Fruit fly (Drosophila melanogaster) whole organism, embryonic: ENCODE results near the gene CG34293.

Experiments
- Bgb ChIP-seq: fragments of 200-800 bp; sonication (Bioruptor generic); IDR thresholded peaks from 2 replicates; pipeline ENCODE4 v1.3.6; 2022; ENCODE audit warnings: missing biosample characterization, missing genetic modification characterization; ENCODE audit not compliant: partially characterized antibody
- BtbVII ChIP-seq: fragments of 200-800 bp; sonication (Bioruptor generic); optimal IDR thresholded peaks from 3 replicates; lab custom pipeline; 2017; ENCODE audit warnings: missing biosample characterization, mild to moderate bottlenecking, missing genetic modification characterization
- C15 ChIP-seq: fragments of 200-800 bp; sonication (Bioruptor generic); IDR thresholded peaks from 3 replicates; pipeline ENCODE4 v1.3.6; 2022; ENCODE audit warnings: missing biosample characterization, missing genetic modification characterization
- CG10321 ChIP-seq: fragments of 200-800 bp; sonication (Bioruptor generic); IDR thresholded peaks from 2 replicates; pipeline ENCODE4 v1.3.6; 2022; ENCODE audit warnings: missing biosample characterization, missing genetic modification characterization
- CG11695 ChIP-seq: fragments of 200-800 bp; sonication (Bioruptor generic); IDR thresholded peaks from 3 replicates; pipeline ENCODE4 v1.3.6; 2022; ENCODE audit warnings: missing biosample characterization, missing genetic modification characterization
- CG12071 ChIP-seq: fragments of 200-800 bp; sonication (Bioruptor generic); optimal IDR thresholded peaks from 3 replicates; lab custom pipeline; 2018; ENCODE audit warnings: missing biosample characterization, mild to moderate bottlenecking, missing genetic modification characterization
- CG12155 ChIP-seq: fragments of 200-800 bp; sonication (Bioruptor generic); optimal IDR thresholded peaks from 3 replicates; lab custom pipeline; 2016; ENCODE audit warnings: missing biosample characterization, missing genetic modification characterization
- CG12659 ChIP-seq: fragments of 200-800 bp; sonication (Bioruptor generic); optimal IDR thresholded peaks from 3 replicates; lab custom pipeline; 2017; ENCODE audit warnings: mild to moderate bottlenecking, missing biosample characterization, missing genetic modification reagents, missing genetic modification characterization
- CG12942 ChIP-seq: fragments of 200-800 bp; sonication (Bioruptor generic); optimal IDR thresholded peaks from 3 replicates; lab custom pipeline; 2016; ENCODE audit warnings: missing biosample characterization, missing genetic modification characterization
- CG14050 ChIP-seq: fragments of 200-800 bp; sonication (Bioruptor generic); IDR thresholded peaks from 3 replicates; pipeline ENCODE4 v1.3.6; 2022; ENCODE audit warnings: missing biosample characterization, missing genetic modification characterization
- CG15696 ChIP-seq: fragments of 200-800 bp; sonication (Bioruptor generic); optimal IDR thresholded peaks from 2 replicates; lab custom pipeline; 2019; ENCODE audit warnings: missing biosample characterization, mild to moderate bottlenecking, missing genetic modification characterization, moderate library complexity
- CG31441 ChIP-seq: fragments of 200-800 bp; sonication (Bioruptor generic); IDR thresholded peaks from 2 replicates; pipeline ENCODE4 v1.3.6; 2022; ENCODE audit warnings: missing biosample characterization, missing genetic modification characterization
- CG33557 ChIP-seq: fragments of 200-800 bp; sonication (Bioruptor generic); optimal IDR thresholded peaks from 2 replicates; lab custom pipeline; 2019; ENCODE audit warnings: missing biosample characterization, mild to moderate bottlenecking, missing genetic modification characterization, moderate library complexity
- CG34422 ChIP-seq: fragments of 200-800 bp; sonication (Bioruptor generic); IDR thresholded peaks from 3 replicates; pipeline ENCODE4 v1.3.6; 2022; ENCODE audit warnings: missing biosample characterization, missing genetic modification characterization
- CG3847 ChIP-seq: fragments of 200-800 bp; sonication (Bioruptor generic); IDR thresholded peaks from 2 replicates; pipeline ENCODE4 v1.3.6; 2022; ENCODE audit warnings: missing biosample characterization, missing genetic modification characterization
- CG4854 ChIP-seq: fragments of 200-800 bp; sonication (Bioruptor generic); optimal IDR thresholded peaks from 2 replicates; lab custom pipeline; 2016; ENCODE audit warnings: missing biosample characterization, missing genetic modification characterization, inconsistent platforms
- CG6791 ChIP-seq: fragments of 200-800 bp; sonication (Bioruptor generic); IDR thresholded peaks from 3 replicates; pipeline ENCODE4 v1.3.6; 2022; ENCODE audit warnings: missing biosample characterization, missing genetic modification characterization; ENCODE audit not compliant: partially characterized antibody
- CG7928 ChIP-seq: fragments of 200-800 bp; sonication (Bioruptor generic); optimal IDR thresholded peaks from 2 replicates; lab custom pipeline; 2017; ENCODE audit warnings: missing biosample characterization, mild to moderate bottlenecking, missing genetic modification characterization
- CG9932 ChIP-seq: fragments of 200-800 bp; sonication (Bioruptor generic); IDR thresholded peaks from 2 replicates; pipeline ENCODE4 v1.3.6; 2022; ENCODE audit warnings: missing biosample characterization, missing genetic modification characterization
- D19A ChIP-seq: fragments of 200-800 bp; optimal IDR thresholded peaks from 3 replicates; lab custom pipeline; 2019; ENCODE audit warnings: missing biosample characterization, mild to moderate bottlenecking, missing genetic modification characterization, moderate library complexity
- Dfd ChIP-seq, 2 experiments: fragments of >200 bp; optimal IDR thresholded peaks; 2 replicates each; lab custom pipeline; 2017; ENCODE audit warnings: missing biosample characterization in 2 of 2, missing genetic modification characterization in 2 of 2
- E2f2 ChIP-seq: fragments of 200-800 bp; sonication (Bioruptor generic); IDR thresholded peaks from 2 replicates; pipeline ENCODE4 v1.3.6; 2022; ENCODE audit warnings: missing biosample characterization, missing genetic modification characterization
- ERR ChIP-seq: fragments of 200-800 bp; sonication (Bioruptor generic); optimal IDR thresholded peaks from 2 replicates; lab custom pipeline; 2016; ENCODE audit warnings: missing biosample characterization, missing genetic modification characterization
- Ets65A ChIP-seq: fragments of 200-800 bp; sonication (Bioruptor generic); peaks from one replicate; lab custom pipeline; 2016; ENCODE audit warnings: missing biosample characterization, missing genetic modification characterization
- Hmr ChIP-seq: fragments of 200-800 bp; sonication (Bioruptor generic); optimal IDR thresholded peaks from 3 replicates; lab custom pipeline; 2017; ENCODE audit warnings: mild to moderate bottlenecking, missing biosample characterization, missing genetic modification reagents, missing genetic modification characterization
- Hr3 ChIP-seq: fragments of 200-800 bp; sonication (Bioruptor generic); optimal IDR thresholded peaks from 3 replicates; lab custom pipeline; 2016; ENCODE audit warnings: missing biosample characterization, missing genetic modification characterization
- Myb ChIP-seq: fragments of 200-800 bp; sonication (Bioruptor generic); optimal IDR thresholded peaks from 2 replicates; lab custom pipeline; 2016; ENCODE audit warnings: missing biosample characterization, missing genetic modification characterization
- Sin3A ChIP-seq: fragments of >200 bp; optimal IDR thresholded peaks from 2 replicates; lab custom pipeline; 2018
- abd-A ChIP-seq: fragments of 200-800 bp; sonication (Bioruptor generic); optimal IDR thresholded peaks from 3 replicates; lab custom pipeline; 2019; ENCODE audit warnings: missing biosample characterization, mild to moderate bottlenecking, missing genetic modification characterization, moderate library complexity
- bigmax ChIP-seq: fragments of 200-800 bp; sonication (Bioruptor generic); optimal IDR thresholded peaks from 2 replicates; lab custom pipeline; 2018; ENCODE audit warnings: missing biosample characterization, mild to moderate bottlenecking, missing genetic modification characterization
- chif ChIP-seq, 2 experiments: fragments of 200-800 bp; sonication (Bioruptor generic); optimal IDR thresholded peaks; 3 replicates each; lab custom pipeline; 2016; ENCODE audit warnings: missing biosample characterization in 2 of 2, missing genetic modification characterization in 2 of 2
- chn ChIP-seq: fragments of 200-800 bp; sonication (Bioruptor generic); optimal IDR thresholded peaks from 2 replicates; lab custom pipeline; 2016; ENCODE audit warnings: missing biosample characterization, missing genetic modification characterization
- ci ChIP-seq: fragments of 200-800 bp; sonication (Bioruptor generic); IDR thresholded peaks from 3 replicates; pipeline ENCODE4 v1.3.6; 2022; ENCODE audit warnings: missing biosample characterization, missing genetic modification characterization
- dm ChIP-seq: fragments of 200-800 bp; sonication (Bioruptor generic); optimal IDR thresholded peaks from 3 replicates; lab custom pipeline; 2016; ENCODE audit warnings: missing biosample characterization, missing genetic modification characterization
- gsb ChIP-seq: fragments of 200-800 bp; sonication (Bioruptor generic); IDR thresholded peaks from 2 replicates; pipeline ENCODE4 v1.3.6; 2022; ENCODE audit warnings: missing biosample characterization, missing genetic modification characterization
- gsb-n ChIP-seq: fragments of 200-800 bp; sonication (Bioruptor generic); optimal IDR thresholded peaks from 3 replicates; lab custom pipeline; 2018; ENCODE audit warnings: missing biosample characterization, mild to moderate bottlenecking, missing genetic modification characterization
- hkb ChIP-seq, 2 experiments: fragments of 200-800 bp in 1 of 2; fragments of >200 bp in 1 of 2; sonication (Bioruptor generic) in 1 of 2; IDR thresholded peaks in 1 of 2; optimal IDR thresholded peaks in 1 of 2; 2 replicates each; pipeline versions ENCODE4 v1.3.6 to Lab custom; 2017 to 2022; ENCODE audit warnings: missing biosample characterization in 1 of 2, missing genetic modification characterization in 1 of 2
- lab ChIP-seq: fragments of 200-800 bp; sonication (Bioruptor generic); optimal IDR thresholded peaks from 3 replicates; lab custom pipeline; 2017; ENCODE audit warnings: missing biosample characterization, missing genetic modification characterization, mild to moderate bottlenecking, moderate library complexity, missing genetic modification reagents
- lmd ChIP-seq: fragments of 200-800 bp; sonication (Bioruptor generic); IDR thresholded peaks from 2 replicates; pipeline ENCODE4 v1.3.6; 2022; ENCODE audit warnings: missing biosample characterization, missing genetic modification characterization
- mirr ChIP-seq: fragments of 200-800 bp; sonication (Bioruptor generic); optimal IDR thresholded peaks from 3 replicates; lab custom pipeline; 2018; ENCODE audit warnings: missing biosample characterization, mild to moderate bottlenecking, missing genetic modification characterization
- nau ChIP-seq: fragments of 200-800 bp; sonication (Bioruptor generic); optimal IDR thresholded peaks from 3 replicates; lab custom pipeline; 2017; ENCODE audit warnings: missing biosample characterization, mild to moderate bottlenecking, missing genetic modification characterization, missing genetic modification reagents
- nerfin-1 ChIP-seq: fragments of 200-800 bp; sonication (Bioruptor generic); optimal IDR thresholded peaks from 3 replicates; lab custom pipeline; 2019; ENCODE audit warnings: missing biosample characterization, mild to moderate bottlenecking, missing genetic modification characterization, moderate library complexity
- pita ChIP-seq: fragments of 200-800 bp; sonication (Bioruptor generic); optimal IDR thresholded peaks from 2 replicates; lab custom pipeline; 2017; ENCODE audit warnings: missing biosample characterization, mild to moderate bottlenecking, missing genetic modification characterization
- pzg ChIP-seq: fragments of 200-800 bp; sonication (Bioruptor generic); optimal IDR thresholded peaks from 3 replicates; lab custom pipeline; 2018; ENCODE audit warnings: missing biosample characterization, mild to moderate bottlenecking, missing genetic modification characterization, moderate library complexity
- row ChIP-seq: fragments of 200-800 bp; sonication (Bioruptor generic); IDR thresholded peaks from 3 replicates; pipeline ENCODE4 v1.3.6; 2022; ENCODE audit warnings: missing biosample characterization, missing genetic modification characterization
- scrt ChIP-seq: fragments of 200-800 bp; sonication (Bioruptor generic); optimal IDR thresholded peaks from 2 replicates; lab custom pipeline; 2018; ENCODE audit warnings: missing biosample characterization, mild to moderate bottlenecking, missing genetic modification characterization, moderate library complexity
- sim ChIP-seq: fragments of 200-800 bp; sonication (Bioruptor generic); IDR thresholded peaks from 2 replicates; pipeline ENCODE4 v1.3.6; 2022; ENCODE audit warnings: missing biosample characterization, missing genetic modification characterization
- zen2 ChIP-seq: fragments of 200-800 bp; sonication (Bioruptor generic); IDR thresholded peaks from 3 replicates; pipeline ENCODE4 v1.3.6; 2022; ENCODE audit warnings: missing biosample characterization, missing genetic modification characterization; ENCODE audit not compliant: partially characterized antibody

CG34293 gene

DNA sequence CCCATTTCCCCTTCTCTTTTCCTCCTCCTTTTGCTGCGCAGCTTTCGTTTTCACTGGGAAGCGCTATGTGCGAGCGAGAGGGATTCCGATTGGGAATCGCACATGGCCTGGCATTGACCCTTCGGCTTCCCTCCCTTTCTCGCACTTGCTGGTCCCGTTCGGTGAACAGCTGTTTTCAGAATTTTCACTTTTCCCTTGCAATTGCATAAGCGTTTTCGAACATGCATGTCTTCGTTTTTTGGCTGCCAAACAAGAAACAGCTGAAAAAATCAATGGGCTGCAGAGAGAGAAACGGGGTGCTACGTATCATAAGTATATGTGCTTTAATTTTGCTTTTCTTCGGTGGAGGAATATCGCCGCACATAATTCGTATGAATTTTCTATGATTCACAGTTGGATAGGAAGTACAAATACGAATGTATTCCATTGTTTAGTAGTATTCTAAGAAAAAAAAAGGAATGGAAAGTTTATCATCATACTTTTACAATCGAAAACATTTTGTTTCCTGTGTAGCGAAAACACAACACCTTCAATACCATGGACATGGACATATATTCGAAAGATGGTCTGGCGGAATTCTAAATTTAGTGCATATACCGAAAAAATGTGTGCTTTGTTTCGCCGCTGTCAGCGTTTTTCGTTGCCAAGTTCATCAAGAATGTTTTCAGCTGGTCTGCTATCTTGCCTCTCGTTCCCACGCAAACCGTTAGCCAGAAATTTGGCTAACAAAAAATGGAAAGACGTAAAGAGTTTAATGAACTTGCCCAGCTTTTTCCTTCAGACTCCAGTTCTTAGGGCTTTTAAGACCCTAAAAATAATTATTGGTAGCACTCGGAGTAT is 13.0 kb downstream of the CG34293 start (continued):
- peak; percentile 3 for TF ChIP-seq CG15696 (tag; lab: Kevin White, UChicago)
- TF ChIP-seq Ets65A (GFP tag; lab: Kevin White, UChicago): peak; percentile 41
- TF ChIP-seq Hmr (GFP tag; lab: Kevin White, UChicago): peak; percentile 58
- no peak for TF ChIP-seq pzg (GFP tag; lab: Kevin White, UChicago)
- TF ChIP-seq lab (GFP tag; lab: Kevin White, UChicago): peak; percentile 54
- no peak for TF ChIP-seq gsb (GFP tag; lab: Robert Waterston, UW)
- TF ChIP-seq Bgb (GFP tag; lab: Robert Waterston, UW): no peak
- TF ChIP-seq chif (GFP tag; optimal IDR thresholded peaks at IDR 0.05; lab: Kevin White, UChicago): no peak
- no peak for TF ChIP-seq Sin3A
- TF ChIP-seq mirr (GFP tag; lab: Kevin White, UChicago): no peak
- TF ChIP-seq CG3847 (GFP tag; lab: Robert Waterston, UW): peak; percentile 29; the same call in 1 of the 2 replicates
- peak; percentile 23 for TF ChIP-seq nerfin-1 (tag; lab: Kevin White, UChicago)
- peak; percentile 21 for TF ChIP-seq D19A (tag; lab: Kevin White, UChicago)
- TF ChIP-seq CG14050: no peak
- peak; percentile 40 for TF ChIP-seq CG12071 (GFP tag; lab: Kevin White, UChicago)
- no peak for TF ChIP-seq chn (GFP tag; lab: Kevin White, UChicago)
- no peak for TF ChIP-seq abd-A (tag; lab: Kevin White, UChicago)

DNA sequence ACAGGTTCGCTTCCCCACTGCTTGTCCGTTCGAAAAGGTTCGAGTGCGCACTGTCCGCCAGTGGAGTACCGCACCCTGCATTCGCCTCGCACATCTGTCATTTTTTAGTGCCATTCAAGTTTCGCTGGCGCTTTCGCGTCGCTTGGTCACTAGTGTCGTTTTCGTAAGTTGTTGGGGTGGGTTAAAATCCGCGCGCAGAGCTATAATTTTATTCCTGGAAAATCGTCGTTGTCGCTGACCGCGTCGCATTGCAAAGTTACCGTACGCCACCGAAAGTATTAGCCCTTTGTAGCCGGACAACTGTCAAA is 13.9 kb downstream of the CG34293 start, which contains the start of gene Men-b:
TSS of gene Men-b (plus strand) at position 147 of the 308 bp plus-strand sequence.
- TF ChIP-seq pita (GFP tag; lab: Kevin White, UChicago) (peak; percentile 97), hkb (optimal IDR thresholded peaks at IDR 0.05; lab: Kevin White, UChicago) (no peak), hkb (GFP tag; IDR thresholded peaks at IDR 0.05; lab: Robert Waterston, UW) (no peak), CG12942 (no peak), zen2 (GFP tag; lab: Robert Waterston, UW) (no peak), CG12659 (GFP tag; lab: Kevin White, UChicago) (peak; percentile 67), Hmr (GFP tag; lab: Kevin White, UChicago) (peak; percentile 25), ERR (peak; percentile 7), ci (peak; percentile 67; the same call in 2 of the 3 replicates), nau (GFP tag; lab: Kevin White, UChicago) (no peak), CG31441 (GFP tag; lab: Robert Waterston, UW) (no peak), Hr3 (GFP tag; lab: Kevin White, UChicago) (no peak), Dfd (GFP tag; optimal IDR thresholded peaks at IDR 0.05; lab: Kevin White, UChicago) (no peak), CG4854 (GFP tag; lab: Kevin White, UChicago) (no peak), BtbVII (GFP tag; lab: Kevin White, UChicago) (no peak), dm (no peak), sim (no peak), CG6791 (GFP tag; lab: Robert Waterston, UW) (peak; percentile 67; the same call in 2 of the 3 replicates), CG34422 (GFP tag; lab: Robert Waterston, UW) (peak; percentile 32; the same call in 1 of the 3 replicates), CG7928 (GFP tag; lab: Kevin White, UChicago) (no peak), scrt (GFP tag; lab: Kevin White, UChicago) (no peak), E2f2 (GFP tag; lab: Robert Waterston, UW) (peak; percentile 87), CG10321 (GFP tag; lab: Robert Waterston, UW) (0 out of 2 replicates have a peak, but pooled peaks have one; percentile 15), gsb-n (tag; lab: Kevin White, UChicago) (no peak), CG9932 (GFP tag; lab: Robert Waterston, UW) (peak; percentile 17), C15 (GFP tag; lab: Robert Waterston, UW) (no peak), Myb (GFP tag; lab: Kevin White, UChicago) (peak; percentile 20), bigmax (GFP tag; lab: Kevin White, UChicago) (no peak), CG11695 (GFP tag; lab: Robert Waterston, UW) (no peak), row (no peak; the same call in 2 of the 3 replicates), lmd (GFP tag; lab: Robert Waterston, UW) (no peak), Ets65A (GFP tag; lab: Kevin White, UChicago) (no peak), CG33557 (GFP tag; lab: Kevin White, UChicago) (no peak), CG12155 (GFP tag; lab: Kevin White, UChicago) (no peak)
